Fruit fly (Drosophila melanogaster): ENCODE measurements around the gene CG15385.

Gene CG15385

dm6 chr2L:2197475-2198118, 14.8 kb downstream of the CG15385 start, which contains the start of gene COX7AL2 (continued):
- TF ChIP-seq CG17568 (GFP tag; optimal IDR thresholded peaks at IDR 0.05) = no peak
- TF ChIP-seq Rfx (GFP tag; IDR thresholded peaks at IDR 0.05) = no peak
- TF ChIP-seq CG31388 (GFP tag; optimal IDR thresholded peaks at IDR 0.05) = no peak
- TF ChIP-seq Taf1 (GFP tag; IDR thresholded peaks at IDR 0.05) = no peak
- TF ChIP-seq Hmx (GFP tag; optimal IDR thresholded peaks at IDR 0.05) = no peak
- TF ChIP-seq slou (GFP tag; optimal IDR thresholded peaks at IDR 0.05) = no peak
- TF ChIP-seq sc (optimal IDR thresholded peaks at IDR 0.05) = no peak
- TF ChIP-seq sc (GFP tag; optimal IDR thresholded peaks at IDR 0.05) = peak; percentile 19
- TF ChIP-seq CG3995 (GFP tag; optimal IDR thresholded peaks at IDR 0.05) = peak; percentile 86
- TF ChIP-seq ems (GFP tag; optimal IDR thresholded peaks at IDR 0.05) = no peak
- TF ChIP-seq HmgZ (tag; optimal IDR thresholded peaks at IDR 0.05) = no peak
- TF ChIP-seq ERR (GFP tag; optimal IDR thresholded peaks at IDR 0.05) = peak; percentile 51
- TF ChIP-seq gcm2 (GFP tag; optimal IDR thresholded peaks at IDR 0.05) = no peak
- no peak for TF ChIP-seq wor (GFP tag; IDR thresholded peaks at IDR 0.05)
- no peak for TF ChIP-seq wek (GFP tag; optimal IDR thresholded peaks at IDR 0.05)
- no peak for TF ChIP-seq Atf-2 (GFP tag; optimal IDR thresholded peaks at IDR 0.05)
- TF ChIP-seq croc (GFP tag; conservative IDR thresholded peaks at IDR 0.05) = no peak
- TF ChIP-seq trh (GFP tag; optimal IDR thresholded peaks at IDR 0.05) = no peak
- TF ChIP-seq Antp (GFP tag; optimal IDR thresholded peaks at IDR 0.05) = no peak
- TF ChIP-seq CG7357 (GFP tag; IDR thresholded peaks at IDR 0.05) = 0 out of 3 replicates have a peak, but pooled peaks have one; percentile 11
- no peak for TF ChIP-seq sqz (GFP tag; optimal IDR thresholded peaks at IDR 0.05)
- TF ChIP-seq CG3847 (GFP tag; IDR thresholded peaks at IDR 0.05) = no peak
- TF ChIP-seq H2.0 (GFP tag; IDR thresholded peaks at IDR 0.05) = no peak
- no peak for TF ChIP-seq CG6272 (GFP tag; IDR thresholded peaks at IDR 0.05)
- no peak for TF ChIP-seq C15 (GFP tag; IDR thresholded peaks at IDR 0.05)
- TF ChIP-seq CG6175 (GFP tag; IDR thresholded peaks at IDR 0.05) = no peak
- no peak for TF ChIP-seq CG6654 (GFP tag; optimal IDR thresholded peaks at IDR 0.05)
- TF ChIP-seq CG13624 (GFP tag; optimal IDR thresholded peaks at IDR 0.05) = no peak
- peak; percentile 12 for TF ChIP-seq corto (GFP tag; optimal IDR thresholded peaks at IDR 0.05)
- TF ChIP-seq ewg (GFP tag; optimal IDR thresholded peaks at IDR 0.05) = peak; percentile 20
- peak; percentile 20 for TF ChIP-seq run (tag; optimal IDR thresholded peaks at IDR 0.05)
- no peak for TF ChIP-seq jigr1 (GFP tag; IDR thresholded peaks at IDR 0.05)
- no peak for TF ChIP-seq ind (GFP tag; optimal IDR thresholded peaks at IDR 0.05)
- TF ChIP-seq CG12155 (GFP tag; optimal IDR thresholded peaks at IDR 0.05) = no peak
- no peak for TF ChIP-seq pum (GFP tag; optimal IDR thresholded peaks at IDR 0.05)
- no peak for TF ChIP-seq Fer3 (tag; optimal IDR thresholded peaks at IDR 0.05)
- no peak for TF ChIP-seq CG3407 (GFP tag; optimal IDR thresholded peaks at IDR 0.05)
- TF ChIP-seq Med (GFP tag) = no peak
- TF ChIP-seq Aef1 (GFP tag; IDR thresholded peaks at IDR 0.05) = no peak
- peak; percentile 7 for TF ChIP-seq CG1233 (GFP tag; optimal IDR thresholded peaks at IDR 0.05)
- no peak for TF ChIP-seq HmgD (GFP tag; optimal IDR thresholded peaks at IDR 0.05)
- no peak for TF ChIP-seq CG33557 (GFP tag; optimal IDR thresholded peaks at IDR 0.05)
- peak; percentile 5 for TF ChIP-seq Meics (GFP tag; optimal IDR thresholded peaks at IDR 0.05)
- TF ChIP-seq amos (GFP tag; IDR thresholded peaks at IDR 0.05; ENCODE audit: partially characterized antibody) = no peak
- no peak for TF ChIP-seq Hsf (GFP tag; optimal IDR thresholded peaks at IDR 0.05)
- TF ChIP-seq gfzf (GFP tag; optimal IDR thresholded peaks at IDR 0.05) = no peak
- TF ChIP-seq Hr51 (GFP tag; optimal IDR thresholded peaks at IDR 0.05) = peak in 1 of 2 experiments; percentile 11
- no peak for TF ChIP-seq fu2 (GFP tag; optimal IDR thresholded peaks at IDR 0.05)
- no peak for TF ChIP-seq CG33213 (GFP tag; optimal IDR thresholded peaks at IDR 0.05)
- no peak for TF ChIP-seq CG8478 (optimal IDR thresholded peaks at IDR 0.05)
- TF ChIP-seq CG1024 (GFP tag; IDR thresholded peaks at IDR 0.05) = no peak
- TF ChIP-seq cato (GFP tag; optimal IDR thresholded peaks at IDR 0.05; ENCODE audit: borderline replicate concordance) = no peak
